Worm (Caenorhabditis elegans) whole organism, midembryonic: ENCODE results near the gene T05A8.3.

ENCODE experiments used
- cog-1 ChIP-seq: sonication (generic microtip); optimal IDR thresholded peaks from 2 replicates; lab custom pipeline; 2016; ENCODE audit warnings: missing genetic modification characterization, missing compliant biosample characterization
- flt-1 ChIP-seq: fragments of 200-800 bp; sonication (Bioruptor generic); IDR thresholded peaks from 2 replicates; pipeline ENCODE4 v1.3.6; 2022; ENCODE audit warnings: missing genetic modification characterization, missing compliant biosample characterization
- klf-2 ChIP-seq: fragments of 200-800 bp; sonication (Bioruptor generic); conservative IDR thresholded peaks from 2 replicates; pipeline ENCODE4 v1.3.6; 2022; ENCODE audit warnings: missing genetic modification reagents, missing genetic modification characterization, missing compliant biosample characterization
- med-1 ChIP-seq: sonication (generic microtip); optimal IDR thresholded peaks from 2 replicates; lab custom pipeline; 2017; ENCODE audit warnings: missing genetic modification characterization, mild to moderate bottlenecking, missing compliant biosample characterization, antibody characterized with exemption, missing genetic modification reagents; ENCODE audit not compliant: insufficient read depth
- ref-1 ChIP-seq: fragments of 200-800 bp; sonication (Bioruptor generic); conservative IDR thresholded peaks from 2 replicates; pipeline ENCODE4 v1.3.6; 2022; ENCODE audit warnings: missing genetic modification reagents, missing genetic modification characterization, missing compliant biosample characterization
- ztf-29 ChIP-seq: fragments of 200-800 bp; sonication (Bioruptor generic); IDR thresholded peaks from 2 replicates; pipeline ENCODE4 v1.3.6; 2022; ENCODE audit warnings: missing genetic modification reagents, missing genetic modification characterization, missing compliant biosample characterization

ce11 chrII:2735192-2735591 lies 18.0 kb upstream of the T05A8.3 start, which contains the start of gene wdr-31:
- no peak for TF ChIP-seq flt-1 (GFP tag; lab: Robert Waterston, UW)
- TF ChIP-seq ztf-29 (GFP tag; lab: Robert Waterston, UW), result no peak
- no peak for TF ChIP-seq med-1 (GFP tag; lab: Kevin White, UChicago)
- no peak for TF ChIP-seq klf-2 (GFP tag; lab: Robert Waterston, UW)
- no peak for TF ChIP-seq ref-1 (GFP tag; lab: Robert Waterston, UW)
- TF ChIP-seq cog-1 (tag; lab: Kevin White, UChicago), result no peak
